Fruit fly (Drosophila melanogaster): Measurements from ENCODE around the gene CG7564.
A peak's percentile ranks its signal among the peaks of the same experiment; 100 is the strongest.

DNA sequence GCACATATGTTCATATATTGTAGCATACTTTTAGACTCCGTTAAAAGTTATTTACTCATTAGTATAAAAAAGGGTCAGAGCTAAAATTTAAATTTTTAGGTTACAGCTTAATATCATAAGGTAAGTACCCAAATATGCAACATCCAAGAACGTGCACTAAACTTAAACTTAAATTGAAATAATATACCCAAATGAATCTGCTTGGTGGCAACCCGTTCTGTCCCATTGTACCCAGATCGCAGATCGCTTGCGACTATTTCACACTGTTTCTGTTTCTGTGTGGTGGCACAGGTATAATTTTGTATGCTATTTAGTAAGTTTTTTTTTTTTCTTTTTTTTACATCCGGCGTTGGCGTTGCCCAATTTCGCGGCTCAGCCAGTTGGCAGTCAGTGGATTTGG, 49.0 kb downstream of the CG7564 start:
- TF ChIP-seq psq (GFP tag; optimal IDR thresholded peaks at IDR 0.05) (no peak), jim (GFP tag; optimal IDR thresholded peaks at IDR 0.05) (no peak), lola (GFP tag; optimal IDR thresholded peaks at IDR 0.05) (no peak), Hr78 (GFP tag; optimal IDR thresholded peaks at IDR 0.05) (no peak), Jra (GFP tag; optimal IDR thresholded peaks at IDR 0.05) (no peak), sage (GFP tag; optimal IDR thresholded peaks at IDR 0.05) (no peak), Dfd (GFP tag; optimal IDR thresholded peaks at IDR 0.05) (no peak), brk (GFP tag; optimal IDR thresholded peaks at IDR 0.05) (peak; percentile 14), usp (GFP tag; optimal IDR thresholded peaks at IDR 0.05) (no peak), pan (optimal IDR thresholded peaks at IDR 0.05) (no peak), Hnf4 (GFP tag; optimal IDR thresholded peaks at IDR 0.05) (no peak), Dif (GFP tag; optimal IDR thresholded peaks at IDR 0.05; ENCODE audit: partially characterized antibody) (no peak), CG9705 (GFP tag; optimal IDR thresholded peaks at IDR 0.05) (no peak), Rel (GFP tag; optimal IDR thresholded peaks at IDR 0.05) (no peak), Rel (tag; optimal IDR thresholded peaks at IDR 0.05) (no peak)
